Worm (Caenorhabditis elegans) whole organism, mixed stage, embryonic: ENCODE measurements around the gene trk-1.

Source experiments
- ceh-43 ChIP-seq: fragments of 200-800 bp; sonication (Bioruptor generic); optimal IDR thresholded peaks from 2 replicates; lab custom pipeline; 2018; ENCODE audit warnings: mild to moderate bottlenecking, missing genetic modification characterization, moderate library complexity, missing compliant biosample characterization
- elt-1 ChIP-seq: sonication (generic microtip); optimal IDR thresholded peaks from 2 replicates; lab custom pipeline; 2017; ENCODE audit warnings: missing genetic modification characterization, mild to moderate bottlenecking, missing compliant biosample characterization, antibody characterized with exemption, moderate library complexity, borderline replicate concordance; ENCODE audit not compliant: insufficient read depth
- elt-3 ChIP-seq: fragments of 150-350 bp; optimal IDR thresholded peaks from 2 replicates; lab custom pipeline; 2014; ENCODE audit warnings: missing biosample characterization, missing genetic modification characterization
- lin-13 ChIP-seq: fragments of 150-350 bp; optimal IDR thresholded peaks from 2 replicates; lab custom pipeline; 2014; ENCODE audit warnings: missing biosample characterization, missing genetic modification characterization
- lsy-2 ChIP-seq: fragments of 150-350 bp; optimal IDR thresholded peaks from 2 replicates; lab custom pipeline; 2014; ENCODE audit warnings: missing biosample characterization, missing genetic modification characterization
- mab-5 ChIP-seq: fragments of 150-350 bp; optimal IDR thresholded peaks from 2 replicates; lab custom pipeline; 2014; ENCODE audit warnings: missing biosample characterization, missing genetic modification characterization
- mep-1 ChIP-seq: fragments of 150-350 bp; optimal IDR thresholded peaks from 2 replicates; lab custom pipeline; 2017; ENCODE audit warnings: missing biosample characterization, missing genetic modification reagents, missing genetic modification characterization, inconsistent platforms
- nhr-237 ChIP-seq: fragments of 150-350 bp; optimal IDR thresholded peaks from 2 replicates; lab custom pipeline; 2014; ENCODE audit warnings: missing biosample characterization, missing genetic modification characterization
- pha-4 ChIP-seq: fragments of 150-350 bp; optimal IDR thresholded peaks from 2 replicates; lab custom pipeline; 2018; ENCODE audit warnings: missing biosample characterization, missing genetic modification reagents, missing genetic modification characterization
- sem-2 ChIP-seq: fragments of 200-800 bp; sonication (Bioruptor generic); optimal IDR thresholded peaks from 2 replicates; lab custom pipeline; 2018; ENCODE audit warnings: mild to moderate bottlenecking, missing genetic modification characterization, missing compliant biosample characterization
- unc-39 ChIP-seq: fragments of 150-350 bp; optimal IDR thresholded peaks from 2 replicates; lab custom pipeline; 2014; ENCODE audit warnings: missing biosample characterization, missing genetic modification characterization
- unc-62 ChIP-seq: fragments of 150-350 bp; optimal IDR thresholded peaks from 2 replicates; lab custom pipeline; 2014; ENCODE audit warnings: missing biosample characterization, missing genetic modification reagents, missing genetic modification characterization
- ztf-11 ChIP-seq: fragments of 150-350 bp; optimal IDR thresholded peaks from 2 replicates; lab custom pipeline; 2014; ENCODE audit warnings: missing biosample characterization, missing genetic modification characterization

ce11 chrX:8969111-8970048, 18.6 kb upstream of the trk-1 start:
- TF ChIP-seq pha-4 (no peak), ztf-11 (tag; lab: Kevin White, UChicago) (no peak), elt-1 (tag; lab: Kevin White, UChicago) (no peak), elt-3 (tag; lab: Kevin White, UChicago) (no peak), nhr-237 (tag; lab: Kevin White, UChicago) (no peak), mep-1 (no peak), unc-62 (GFP tag; lab: Kevin White, UChicago) (no peak), unc-39 (tag; lab: Kevin White, UChicago) (no peak), ceh-43 (GFP tag; lab: Kevin White, UChicago) (no peak), mab-5 (tag; lab: Kevin White, UChicago) (no peak), lsy-2 (tag; lab: Kevin White, UChicago) (no peak), lin-13 (tag; lab: Kevin White, UChicago) (no peak), sem-2 (GFP tag; lab: Kevin White, UChicago) (no peak)
